Fruit fly (Drosophila melanogaster): ENCODE measurements around the gene CG11381.
A peak's percentile ranks its signal among the peaks of the same experiment; 100 is the strongest.

CG11381 gene

dm6 chrX:1215000-1215399 lies 11.4 kb downstream of the CG11381 start, which contains the start of gene CG11398 (continued):
- TF ChIP-seq CG10543 (GFP tag; optimal IDR thresholded peaks at IDR 0.05), result no peak
- peak; percentile 66 for TF ChIP-seq sna (GFP tag; IDR thresholded peaks at IDR 0.05; ENCODE audit: partially characterized antibody)
- no peak for TF ChIP-seq CG4360 (GFP tag; IDR thresholded peaks at IDR 0.05)
- TF ChIP-seq CG3407 (GFP tag; optimal IDR thresholded peaks at IDR 0.05), result no peak
- no peak for TF ChIP-seq CG8290 (GFP tag; optimal IDR thresholded peaks at IDR 0.05)
- no peak for TF ChIP-seq CG8290 (tag; optimal IDR thresholded peaks at IDR 0.05)
- no peak for TF ChIP-seq CG7271 (tag; optimal IDR thresholded peaks at IDR 0.05)
- TF ChIP-seq B-H1 (GFP tag; IDR thresholded peaks at IDR 0.05), result no peak
- no peak for TF ChIP-seq CG32532 (GFP tag; IDR thresholded peaks at IDR 0.05)
- TF ChIP-seq CG1024 (GFP tag; IDR thresholded peaks at IDR 0.05), result no peak
- TF ChIP-seq CG13424 (tag; optimal IDR thresholded peaks at IDR 0.05), result no peak
- no peak for TF ChIP-seq p53 (GFP tag; optimal IDR thresholded peaks at IDR 0.05)
- peak; percentile 65; the same call in 2 of the 3 replicates for TF ChIP-seq zen2 (GFP tag; IDR thresholded peaks at IDR 0.05; ENCODE audit: partially characterized antibody)
- TF ChIP-seq HmgD (GFP tag; optimal IDR thresholded peaks at IDR 0.05), result no peak
- no peak for TF ChIP-seq Optix (GFP tag; IDR thresholded peaks at IDR 0.05)
- no peak for TF ChIP-seq sd (tag; optimal IDR thresholded peaks at IDR 0.05)
- no peak for TF ChIP-seq Awh (GFP tag; IDR thresholded peaks at IDR 0.05)
- no peak for TF ChIP-seq CG18476 (GFP tag; optimal IDR thresholded peaks at IDR 0.05)
- no peak for TF ChIP-seq CG8359 (GFP tag; optimal IDR thresholded peaks at IDR 0.05; ENCODE audit: borderline replicate concordance)
- TF ChIP-seq ATbp (GFP tag; optimal IDR thresholded peaks at IDR 0.05), result no peak
- no peak for TF ChIP-seq nau (GFP tag; optimal IDR thresholded peaks at IDR 0.05)
- no peak for TF ChIP-seq CG2875 (GFP tag; optimal IDR thresholded peaks at IDR 0.05)
- TF ChIP-seq sens-2 (GFP tag; IDR thresholded peaks at IDR 0.05), result no peak
- TF ChIP-seq pho (GFP tag; optimal IDR thresholded peaks at IDR 0.05), result no peak
- no peak for TF ChIP-seq jing (GFP tag; optimal IDR thresholded peaks at IDR 0.05)
- peak; percentile 68 for TF ChIP-seq inv (GFP tag; IDR thresholded peaks at IDR 0.05; ENCODE audit: partially characterized antibody)
- no peak for TF ChIP-seq HLHmδ (GFP tag; optimal IDR thresholded peaks at IDR 0.05)
- no peak for TF ChIP-seq ase (GFP tag; IDR thresholded peaks at IDR 0.05)
- no peak for TF ChIP-seq D19B (GFP tag; optimal IDR thresholded peaks at IDR 0.05)
- no peak for TF ChIP-seq CG12942 (GFP tag; optimal IDR thresholded peaks at IDR 0.05)
- TF ChIP-seq row (GFP tag; IDR thresholded peaks at IDR 0.05), result peak; percentile 33; the same call in 1 of the 3 replicates
- TF ChIP-seq abd-A (tag; optimal IDR thresholded peaks at IDR 0.05), result no peak
- TF ChIP-seq vfl (GFP tag; optimal IDR thresholded peaks at IDR 0.05), result no peak
- no peak for TF ChIP-seq CG4328 (GFP tag; optimal IDR thresholded peaks at IDR 0.05)
- no peak for TF ChIP-seq Lpt (GFP tag; optimal IDR thresholded peaks at IDR 0.05)
- no peak for TF ChIP-seq prd (optimal IDR thresholded peaks at IDR 0.05)
- TF ChIP-seq prd (GFP tag; IDR thresholded peaks at IDR 0.05), result no peak
- TF ChIP-seq CG7987 (GFP tag; optimal IDR thresholded peaks at IDR 0.05), result no peak
- TF ChIP-seq Adf1 (GFP tag; IDR thresholded peaks at IDR 0.05), result no peak
- TF ChIP-seq ftz-f1 (GFP tag; optimal IDR thresholded peaks at IDR 0.05), result no peak
- TF ChIP-seq Fer2 (tag; optimal IDR thresholded peaks at IDR 0.05), result no peak
- TF ChIP-seq Opbp (GFP tag; IDR thresholded peaks at IDR 0.05; ENCODE audit: partially characterized antibody), result peak; percentile 84
- TF ChIP-seq Max (GFP tag; optimal IDR thresholded peaks at IDR 0.05), result no peak
- peak; percentile 76 for TF ChIP-seq unc-4 (GFP tag; IDR thresholded peaks at IDR 0.05; ENCODE audit: partially characterized antibody)
- peak; percentile 52 for TF ChIP-seq vnd (GFP tag; IDR thresholded peaks at IDR 0.05; ENCODE audit: partially characterized antibody)
- TF ChIP-seq PHDP (tag; optimal IDR thresholded peaks at IDR 0.05), result no peak
- TF ChIP-seq tll (GFP tag; optimal IDR thresholded peaks at IDR 0.05), result no peak
- TF ChIP-seq CG30431 (GFP tag; optimal IDR thresholded peaks at IDR 0.05), result no peak
- no peak for TF ChIP-seq slp2 (GFP tag; optimal IDR thresholded peaks at IDR 0.05)
- TF ChIP-seq repo (GFP tag; optimal IDR thresholded peaks at IDR 0.05), result no peak
- TF ChIP-seq salm (tag; optimal IDR thresholded peaks at IDR 0.05), result no peak
- TF ChIP-seq stc (GFP tag; IDR thresholded peaks at IDR 0.05), result no peak
